Worm (Caenorhabditis elegans) whole organism, L2 larva: ENCODE data around the gene C54F6.18.

Source experiments
- F13H6.1 ChIP-seq: sonication (generic microtip); optimal IDR thresholded peaks from 2 replicates; lab custom pipeline; 2016; ENCODE audit warnings: missing genetic modification characterization, missing compliant biosample characterization
- Y55F3AM.14 ChIP-seq: fragments of 200-800 bp; sonication (Bioruptor generic); optimal IDR thresholded peaks from 2 replicates; lab custom pipeline; 2018; ENCODE audit warnings: mild to moderate bottlenecking, missing genetic modification characterization, missing compliant biosample characterization
- ZK546.5 ChIP-seq: sonication (generic microtip); optimal IDR thresholded peaks from 2 replicates; lab custom pipeline; 2017; ENCODE audit warnings: missing biosample characterization, missing genetic modification characterization
- aly-2 ChIP-seq: fragments of 150-350 bp; optimal IDR thresholded peaks from 2 replicates; lab custom pipeline; 2014; ENCODE audit warnings: missing biosample characterization, missing genetic modification characterization
- ama-1 ChIP-seq: fragments of 150-350 bp; optimal IDR thresholded peaks from 2 replicates; lab custom pipeline; 2018; ENCODE audit warnings: inconsistent platforms
- blmp-1 ChIP-seq: sonication (generic microtip); optimal IDR thresholded peaks from 2 replicates; lab custom pipeline; 2017; ENCODE audit warnings: missing genetic modification characterization, mild to moderate bottlenecking, missing compliant biosample characterization, antibody characterized with exemption, moderate library complexity; ENCODE audit not compliant: insufficient read depth
- ceh-16 ChIP-seq: fragments of 150-350 bp; optimal IDR thresholded peaks from 2 replicates; lab custom pipeline; 2014; ENCODE audit warnings: missing biosample characterization, missing genetic modification characterization
- crh-2 ChIP-seq: sonication (generic microtip); optimal IDR thresholded peaks from 2 replicates; lab custom pipeline; 2017; ENCODE audit warnings: missing biosample characterization, missing genetic modification characterization
- dmd-4 ChIP-seq: sonication (generic microtip); optimal IDR thresholded peaks from 2 replicates; lab custom pipeline; 2017; ENCODE audit warnings: missing biosample characterization, missing genetic modification characterization
- egl-27 ChIP-seq: sonication (generic microtip); optimal IDR thresholded peaks from 3 replicates; lab custom pipeline; 2017; ENCODE audit warnings: missing biosample characterization, missing genetic modification reagents, missing genetic modification characterization
- elt-1 ChIP-seq: fragments of 150-350 bp; optimal IDR thresholded peaks from 2 replicates; lab custom pipeline; 2014; ENCODE audit warnings: missing biosample characterization, missing genetic modification characterization
- elt-3 ChIP-seq: sonication (generic microtip); optimal IDR thresholded peaks from 2 replicates; lab custom pipeline; 2017; ENCODE audit warnings: missing biosample characterization, missing genetic modification characterization
- fos-1 ChIP-seq: fragments of 150-350 bp; optimal IDR thresholded peaks from 2 replicates; lab custom pipeline; 2014; ENCODE audit warnings: missing biosample characterization, missing genetic modification characterization
- gmeb-1 ChIP-seq: fragments of 150-350 bp; optimal IDR thresholded peaks from 2 replicates; lab custom pipeline; 2014; ENCODE audit warnings: missing biosample characterization, missing genetic modification characterization
- lin-13 ChIP-seq: fragments of 150-350 bp; optimal IDR thresholded peaks from 2 replicates; lab custom pipeline; 2014; ENCODE audit warnings: missing biosample characterization, missing genetic modification reagents, missing genetic modification characterization
- lin-39 ChIP-seq: fragments of 150-350 bp; optimal IDR thresholded peaks from 2 replicates; lab custom pipeline; 2014; ENCODE audit warnings: missing biosample characterization, missing genetic modification reagents, missing genetic modification characterization
- lsy-2 ChIP-seq, 2 experiments: fragments of 150-350 bp in 1 of 2; sonication (generic microtip) in 1 of 2; optimal IDR thresholded peaks; 2 replicates each; lab custom pipeline; 2014 to 2017; ENCODE audit warnings: missing biosample characterization in 2 of 2, missing genetic modification characterization in 2 of 2
- mab-5 ChIP-seq: fragments of 150-350 bp; optimal IDR thresholded peaks from 2 replicates; lab custom pipeline; 2014; ENCODE audit warnings: missing biosample characterization, missing genetic modification characterization
- mdl-1 ChIP-seq, 2 experiments: fragments of 150-350 bp in 1 of 2; sonication (generic microtip) in 1 of 2; optimal IDR thresholded peaks; 2 replicates each; lab custom pipeline; 2017; ENCODE audit warnings: missing biosample characterization in 2 of 2, missing genetic modification characterization in 2 of 2
- nhr-11 ChIP-seq: fragments of 150-350 bp; optimal IDR thresholded peaks from 2 replicates; lab custom pipeline; 2014; ENCODE audit warnings: missing biosample characterization, missing genetic modification characterization
- nhr-12 ChIP-seq: fragments of 150-350 bp; optimal IDR thresholded peaks from 2 replicates; lab custom pipeline; 2014; ENCODE audit warnings: missing biosample characterization, missing genetic modification characterization
- nhr-129 ChIP-seq: fragments of 150-350 bp; optimal IDR thresholded peaks from 2 replicates; lab custom pipeline; 2014; ENCODE audit warnings: missing biosample characterization, missing genetic modification characterization
- nhr-21 ChIP-seq: fragments of 150-350 bp; optimal IDR thresholded peaks from 2 replicates; lab custom pipeline; 2014; ENCODE audit warnings: missing biosample characterization, missing genetic modification characterization
- nhr-237 ChIP-seq: fragments of 150-350 bp; optimal IDR thresholded peaks from 2 replicates; lab custom pipeline; 2014; ENCODE audit warnings: missing biosample characterization, missing genetic modification characterization
- peb-1 ChIP-seq: fragments of 150-350 bp; optimal IDR thresholded peaks from 2 replicates; lab custom pipeline; 2014; ENCODE audit warnings: missing biosample characterization, missing genetic modification characterization
- sem-4 ChIP-seq: fragments of 150-350 bp; optimal IDR thresholded peaks from 2 replicates; lab custom pipeline; 2014; ENCODE audit warnings: missing biosample characterization, missing genetic modification reagents, missing genetic modification characterization
- skn-1 ChIP-seq: sonication (generic microtip); optimal IDR thresholded peaks from 2 replicates; lab custom pipeline; 2017; ENCODE audit warnings: missing biosample characterization, missing genetic modification characterization
- sma-3 ChIP-seq: sonication (generic microtip); optimal IDR thresholded peaks from 2 replicates; lab custom pipeline; 2016; ENCODE audit warnings: missing genetic modification reagents, missing genetic modification characterization, missing compliant biosample characterization
- sma-9 ChIP-seq, 2 experiments: fragments of 150-350 bp in 1 of 2; sonication (generic microtip) in 1 of 2; optimal IDR thresholded peaks; 2 replicates each; lab custom pipeline; 2014 to 2016; ENCODE audit warnings: missing genetic modification characterization in 2 of 2, mild to moderate bottlenecking in 1 of 2, missing biosample characterization in 1 of 2, missing compliant biosample characterization in 1 of 2, missing genetic modification reagents in 1 of 2, moderate library complexity in 1 of 2
- snpc-4 ChIP-seq: fragments of 150-350 bp; optimal IDR thresholded peaks from 2 replicates; lab custom pipeline; 2014; ENCODE audit warnings: missing biosample characterization, missing genetic modification characterization
- unc-39 ChIP-seq: fragments of 150-350 bp; optimal IDR thresholded peaks from 2 replicates; lab custom pipeline; 2014; ENCODE audit warnings: missing biosample characterization, missing genetic modification characterization
- unc-55 ChIP-seq: fragments of 150-350 bp; sonication (generic microtip); optimal IDR thresholded peaks from 3 replicates; lab custom pipeline; 2014; ENCODE audit warnings: missing biosample characterization, missing genetic modification reagents, missing genetic modification characterization
- ztf-11 ChIP-seq: sonication (generic microtip); optimal IDR thresholded peaks from 2 replicates; lab custom pipeline; 2017; ENCODE audit warnings: missing biosample characterization, missing genetic modification characterization

The C54F6.18 gene

DNA sequence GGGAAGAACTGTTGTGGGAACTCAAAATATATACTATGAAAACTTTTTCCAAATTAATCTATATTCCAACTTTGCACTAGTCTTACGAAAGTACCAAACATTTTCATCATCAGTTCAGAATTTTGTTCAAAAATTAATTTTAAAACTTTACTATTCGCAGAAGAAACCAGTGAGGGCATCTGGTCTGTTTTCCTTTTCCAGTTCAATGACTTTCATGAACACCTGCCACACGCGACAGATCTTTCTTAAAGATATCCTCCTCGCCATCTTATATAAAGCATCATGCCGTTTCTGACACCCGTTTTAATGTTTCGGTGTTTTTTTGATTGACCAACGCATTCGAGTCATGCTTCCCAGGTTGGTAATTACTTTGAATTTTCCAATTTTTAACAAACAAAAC, 7.2 kb downstream of the C54F6.18 start, which contains the start of gene C54F6.3:
C54F6.3 (plus strand) TSS at position 301 of the 400 bp plus-strand sequence.
- no peak for TF ChIP-seq Y55F3AM.14 (GFP tag; lab: Kevin White, UChicago)
- TF ChIP-seq snpc-4 (tag; lab: Kevin White, UChicago), result no peak
- no peak for TF ChIP-seq dmd-4 (tag; lab: Kevin White, UChicago)
- TF ChIP-seq crh-2 (tag; lab: Kevin White, UChicago), result no peak
- TF ChIP-seq unc-55 (GFP tag; lab: Kevin White, UChicago), result no peak
- TF ChIP-seq ceh-16 (tag; lab: Kevin White, UChicago), result no peak

DNA sequence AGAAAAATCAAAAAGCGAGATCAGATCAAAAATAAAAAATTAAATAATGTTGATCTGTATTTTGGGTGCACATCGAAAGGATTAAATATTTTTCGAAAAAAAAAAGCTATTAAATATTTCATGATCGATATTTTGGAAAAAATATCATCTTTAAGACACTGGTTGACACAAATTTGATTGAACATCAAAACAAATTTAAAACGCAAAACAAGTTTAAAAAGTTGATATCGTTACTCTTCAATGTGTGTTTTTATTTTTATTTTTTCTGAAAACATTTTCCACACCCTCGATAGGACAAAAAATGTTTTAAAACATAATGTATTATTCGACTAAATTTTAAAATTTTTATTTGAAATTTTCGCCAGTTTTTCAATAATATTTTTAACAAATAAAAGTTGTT, 12.2 kb downstream of the C54F6.18 start, which contains the start of gene C54F6.12:
C54F6.12 (minus strand) TSS at position 101 of the 400 bp plus-strand sequence.
- TF ChIP-seq nhr-12 (tag; lab: Kevin White, UChicago) (no peak), sem-4 (no peak), unc-55 (GFP tag; lab: Kevin White, UChicago) (no peak), lsy-2 (tag; optimal IDR thresholded peaks at IDR 0.05; lab: Kevin White, UChicago) (no peak), aly-2 (tag; lab: Kevin White, UChicago) (no peak), sma-3 (GFP tag; lab: Kevin White, UChicago) (no peak), gmeb-1 (tag; lab: Kevin White, UChicago) (no peak)
- TF ChIP-seq, all 48 proteins: peak for 0

DNA sequence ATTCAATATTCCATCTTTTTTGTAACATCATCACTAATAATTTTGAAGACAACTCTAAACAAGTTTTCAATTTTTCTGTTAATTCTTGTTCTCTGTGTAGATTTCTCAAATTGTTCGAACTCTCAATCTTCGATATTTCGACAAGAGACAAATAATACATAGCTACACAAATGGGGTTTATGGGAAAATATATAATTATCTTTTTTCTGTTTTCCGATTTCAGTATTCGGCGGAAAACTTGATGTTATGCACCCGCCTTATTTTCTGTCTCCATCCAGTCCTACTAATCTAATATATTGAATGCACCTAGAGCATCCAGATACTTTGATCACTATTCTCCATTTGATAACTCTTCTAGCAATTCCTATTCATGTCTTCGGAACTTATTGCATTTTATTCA, 13.2 kb downstream of the C54F6.18 start, which contains the start of gene srh-268:
srh-268 (plus strand) TSS at position 301 of the 400 bp plus-strand sequence.
- TF ChIP-seq mdl-1 (tag; optimal IDR thresholded peaks at IDR 0.05; lab: Kevin White, UChicago) (no peak), snpc-4 (tag; lab: Kevin White, UChicago) (no peak), nhr-237 (tag; lab: Kevin White, UChicago) (no peak), nhr-12 (tag; lab: Kevin White, UChicago) (no peak)

DNA sequence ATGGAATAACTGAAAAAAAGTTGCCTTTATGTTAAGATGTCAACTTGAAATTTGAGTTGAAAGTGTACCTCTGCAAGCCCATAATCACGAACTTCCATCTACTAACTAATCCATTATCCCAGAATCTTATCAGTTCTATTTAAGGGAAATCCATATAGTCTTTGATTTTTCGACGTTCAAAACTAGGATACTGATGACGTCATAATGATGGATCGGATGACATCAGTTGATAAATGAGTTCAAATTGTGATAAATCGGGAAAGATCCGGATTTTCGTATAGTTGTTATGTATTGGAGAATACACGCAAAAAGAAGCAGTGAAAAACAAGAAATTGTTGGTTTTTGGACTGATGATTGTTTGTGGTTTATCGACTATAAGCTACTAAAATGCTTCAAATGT, 17.9 kb downstream of the C54F6.18 start:
- peak; percentile 2 for TF ChIP-seq sma-9 (GFP tag; optimal IDR thresholded peaks at IDR 0.05; lab: Kevin White, UChicago)
- TF ChIP-seq sma-9 (tag; optimal IDR thresholded peaks at IDR 0.05; lab: Kevin White, UChicago), result no peak
- no peak for TF ChIP-seq mab-5 (tag; lab: Kevin White, UChicago)
- TF ChIP-seq nhr-21 (tag; lab: Kevin White, UChicago), result peak; percentile 69
- TF ChIP-seq, all 48 proteins: peak for 2

DNA sequence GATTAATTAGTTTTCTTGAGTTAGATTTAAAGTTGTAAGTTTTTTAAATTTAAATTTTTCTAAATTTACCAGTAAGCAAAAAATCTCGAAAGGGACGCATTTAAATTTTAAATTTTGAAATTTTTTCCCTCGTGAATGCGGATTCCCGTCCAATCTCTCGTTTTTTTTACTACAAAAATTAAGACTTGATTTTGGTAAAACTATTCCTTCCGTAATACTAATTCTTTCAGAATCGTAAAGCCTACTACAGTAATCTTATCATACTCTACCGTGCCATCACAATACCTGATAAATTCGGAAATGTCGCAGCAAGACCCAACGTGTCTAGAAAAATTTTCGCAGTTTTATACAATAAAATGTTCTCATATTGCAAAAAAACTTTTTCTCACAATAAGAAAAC, 19.4 kb downstream of the C54F6.18 start, which contains the start of the genes C54F6.19 and nhx-3:
C54F6.19 (plus strand) TSS at position 301 of the 400 bp plus-strand sequence.
nhx-3 (minus strand) TSS at position 337 of the 400 bp plus-strand sequence.
- no peak for TF ChIP-seq egl-27 (tag; lab: Kevin White, UChicago)
- no peak for TF ChIP-seq fos-1 (tag; lab: Kevin White, UChicago)
- no peak for TF ChIP-seq skn-1 (tag; lab: Kevin White, UChicago)
- no peak for TF ChIP-seq lin-13 (GFP tag; lab: Kevin White, UChicago)
- TF ChIP-seq sem-4, result no peak
- TF ChIP-seq ama-1 (lab: Kevin White, UChicago), result no peak
- no peak for TF ChIP-seq F13H6.1 (tag; lab: Kevin White, UChicago)
- no peak for TF ChIP-seq nhr-11 (tag; lab: Kevin White, UChicago)
- TF ChIP-seq peb-1 (tag; lab: Kevin White, UChicago), result no peak
- TF ChIP-seq elt-1 (tag; lab: Kevin White, UChicago), result no peak
- no peak for TF ChIP-seq ZK546.5
- TF ChIP-seq mdl-1 (tag; optimal IDR thresholded peaks at IDR 0.05; lab: Kevin White, UChicago), result no peak
- no peak for TF ChIP-seq ztf-11 (tag; lab: Kevin White, UChicago)
- TF ChIP-seq unc-39 (tag; lab: Kevin White, UChicago), result no peak
- TF ChIP-seq nhr-129 (tag; lab: Kevin White, UChicago), result no peak
- no peak for TF ChIP-seq elt-3
- no peak for TF ChIP-seq sma-9 (GFP tag; optimal IDR thresholded peaks at IDR 0.05; lab: Kevin White, UChicago)
- TF ChIP-seq sma-9 (tag; optimal IDR thresholded peaks at IDR 0.05; lab: Kevin White, UChicago), result no peak
- no peak for TF ChIP-seq blmp-1 (tag; lab: Kevin White, UChicago)
- no peak for TF ChIP-seq lin-39 (tag; lab: Kevin White, UChicago)
- no peak for TF ChIP-seq snpc-4 (tag; lab: Kevin White, UChicago)
- TF ChIP-seq, all 48 proteins: peak for 0
